Fruit fly (Drosophila melanogaster) whole organism, embryonic: Measurements from ENCODE around the gene Glut3.
A peak's percentile ranks its signal among the peaks of the same experiment; 100 is the strongest.

Experiments
- Antp ChIP-seq: fragments of 200-800 bp; sonication (Bioruptor generic); optimal IDR thresholded peaks from 3 replicates; lab custom pipeline; 2016; ENCODE audit warnings: missing biosample characterization, missing genetic modification characterization
- Bdp1 ChIP-seq: fragments of 200-800 bp; sonication (Bioruptor generic); optimal IDR thresholded peaks from 3 replicates; lab custom pipeline; 2016; ENCODE audit warnings: missing biosample characterization, missing genetic modification characterization
- CG10267 ChIP-seq: fragments of 200-800 bp; sonication (Bioruptor generic); optimal IDR thresholded peaks from 2 replicates; lab custom pipeline; 2018; ENCODE audit warnings: missing biosample characterization, mild to moderate bottlenecking, missing genetic modification characterization, moderate library complexity
- CG10321 ChIP-seq: fragments of 200-800 bp; sonication (Bioruptor generic); IDR thresholded peaks from 2 replicates; pipeline ENCODE4 v1.3.6; 2022; ENCODE audit warnings: missing biosample characterization, missing genetic modification characterization
- CG10462 ChIP-seq: fragments of 200-800 bp; sonication (Bioruptor generic); optimal IDR thresholded peaks from 2 replicates; lab custom pipeline; 2016; ENCODE audit warnings: missing biosample characterization, missing genetic modification characterization
- CG12299 ChIP-seq: fragments of 200-800 bp; sonication (Bioruptor generic); optimal IDR thresholded peaks from 2 replicates; lab custom pipeline; 2018; ENCODE audit warnings: missing biosample characterization, mild to moderate bottlenecking, missing genetic modification characterization
- CG12659 ChIP-seq: fragments of 200-800 bp; sonication (Bioruptor generic); optimal IDR thresholded peaks from 3 replicates; lab custom pipeline; 2017; ENCODE audit warnings: mild to moderate bottlenecking, missing biosample characterization, missing genetic modification reagents, missing genetic modification characterization
- CG12942 ChIP-seq: fragments of 200-800 bp; sonication (Bioruptor generic); optimal IDR thresholded peaks from 3 replicates; lab custom pipeline; 2016; ENCODE audit warnings: missing biosample characterization, missing genetic modification characterization
- CG1603 ChIP-seq: fragments of 200-800 bp; sonication (Bioruptor generic); optimal IDR thresholded peaks from 2 replicates; lab custom pipeline; 2019; ENCODE audit warnings: missing biosample characterization, mild to moderate bottlenecking, missing genetic modification characterization, moderate library complexity
- CG17802 ChIP-seq: fragments of 200-800 bp; sonication (Bioruptor generic); optimal IDR thresholded peaks from 2 replicates; lab custom pipeline; 2018; ENCODE audit warnings: missing biosample characterization, mild to moderate bottlenecking, missing genetic modification characterization, moderate library complexity
- CG18262 ChIP-seq: fragments of 200-800 bp; optimal IDR thresholded peaks from 3 replicates; lab custom pipeline; 2019; ENCODE audit warnings: missing biosample characterization, mild to moderate bottlenecking, missing genetic modification characterization, moderate library complexity
- CG2875 ChIP-seq: fragments of 200-800 bp; sonication (Bioruptor generic); optimal IDR thresholded peaks from 2 replicates; lab custom pipeline; 2017; ENCODE audit warnings: missing biosample characterization, mild to moderate bottlenecking, missing genetic modification characterization, missing genetic modification reagents
- CG31441 ChIP-seq: fragments of 200-800 bp; sonication (Bioruptor generic); IDR thresholded peaks from 2 replicates; pipeline ENCODE4 v1.3.6; 2022; ENCODE audit warnings: missing biosample characterization, missing genetic modification characterization
- CG4424 ChIP-seq: fragments of 200-800 bp; sonication (Bioruptor generic); optimal IDR thresholded peaks from 3 replicates; lab custom pipeline; 2016; ENCODE audit warnings: missing biosample characterization, missing genetic modification characterization
- CG6813 ChIP-seq: fragments of 200-800 bp; sonication (Bioruptor generic); optimal IDR thresholded peaks from 2 replicates; lab custom pipeline; 2017; ENCODE audit warnings: missing biosample characterization, missing genetic modification characterization, mild to moderate bottlenecking, moderate library complexity, missing genetic modification reagents
- CG9609 ChIP-seq: fragments of 200-800 bp; sonication (Bioruptor generic); optimal IDR thresholded peaks from 3 replicates; lab custom pipeline; 2016; ENCODE audit warnings: missing biosample characterization, missing genetic modification characterization
- CG9876 ChIP-seq: fragments of 200-800 bp; sonication (Bioruptor generic); optimal IDR thresholded peaks from 2 replicates; lab custom pipeline; 2016; ENCODE audit warnings: missing biosample characterization, missing genetic modification characterization
- D ChIP-seq, 2 experiments: fragments of 200-800 bp in 1 of 2; fragments of >200 bp in 1 of 2; sonication (Bioruptor generic) in 1 of 2; optimal IDR thresholded peaks; 2 replicates in 1 of 2; 3 replicates in 1 of 2; lab custom pipeline; 2017; ENCODE audit warnings: mild to moderate bottlenecking in 1 of 2, missing biosample characterization in 1 of 2, missing genetic modification characterization in 1 of 2, missing genetic modification reagents in 1 of 2
- Dbx ChIP-seq: fragments of 200-800 bp; sonication (Bioruptor generic); IDR thresholded peaks from 3 replicates; pipeline ENCODE4 v1.3.6; 2022; ENCODE audit warnings: missing biosample characterization, missing genetic modification characterization
- Dek ChIP-seq: fragments of 200-800 bp; sonication (Bioruptor generic); optimal IDR thresholded peaks from 3 replicates; lab custom pipeline; 2019; ENCODE audit warnings: missing biosample characterization, mild to moderate bottlenecking, missing genetic modification characterization, moderate library complexity
- Doc2 ChIP-seq: fragments of 200-800 bp; sonication (Bioruptor generic); IDR thresholded peaks from 2 replicates; pipeline ENCODE4 v1.3.6; 2022; ENCODE audit warnings: missing biosample characterization, missing genetic modification characterization
- Dp ChIP-seq: fragments of 200-800 bp; sonication (Bioruptor generic); optimal IDR thresholded peaks from 2 replicates; lab custom pipeline; 2018; ENCODE audit warnings: missing biosample characterization, mild to moderate bottlenecking, missing genetic modification characterization, moderate library complexity
- E2f2 ChIP-seq: fragments of 200-800 bp; sonication (Bioruptor generic); IDR thresholded peaks from 2 replicates; pipeline ENCODE4 v1.3.6; 2022; ENCODE audit warnings: missing biosample characterization, missing genetic modification characterization
- Gsc ChIP-seq: fragments of 200-800 bp; sonication (Bioruptor generic); IDR thresholded peaks from 2 replicates; pipeline ENCODE4 v1.3.6; 2022; ENCODE audit warnings: missing biosample characterization, missing genetic modification characterization
- H2.0 ChIP-seq: fragments of 200-800 bp; sonication (Bioruptor generic); IDR thresholded peaks from 2 replicates; pipeline ENCODE4 v1.3.6; 2022; ENCODE audit warnings: missing biosample characterization, missing genetic modification characterization
- Hr78 ChIP-seq, 2 experiments: fragments of 200-800 bp in 1 of 2; fragments of >200 bp in 1 of 2; sonication (Bioruptor generic) in 1 of 2; optimal IDR thresholded peaks; 2 replicates each; lab custom pipeline; 2017 to 2019; ENCODE audit warnings: missing biosample characterization in 2 of 2, missing genetic modification characterization in 2 of 2, mild to moderate bottlenecking in 1 of 2, moderate library complexity in 1 of 2
- Jarid2 ChIP-seq: fragments of 200-800 bp; sonication (Bioruptor generic); optimal IDR thresholded peaks from 3 replicates; lab custom pipeline; 2017; ENCODE audit warnings: mild to moderate bottlenecking, missing biosample characterization, missing genetic modification reagents, missing genetic modification characterization
- Meics ChIP-seq: fragments of 200-800 bp; sonication (Bioruptor generic); optimal IDR thresholded peaks from 2 replicates; lab custom pipeline; 2017; ENCODE audit warnings: missing biosample characterization, mild to moderate bottlenecking, missing genetic modification characterization
- NC2α ChIP-seq: fragments of 200-800 bp; sonication (Bioruptor generic); optimal IDR thresholded peaks from 2 replicates; lab custom pipeline; 2016; ENCODE audit warnings: missing biosample characterization, missing genetic modification characterization
- Nf-YB ChIP-seq: fragments of 200-800 bp; sonication (Bioruptor generic); optimal IDR thresholded peaks from 3 replicates; lab custom pipeline; 2019; ENCODE audit warnings: missing biosample characterization, mild to moderate bottlenecking, missing genetic modification characterization, moderate library complexity
- Opbp ChIP-seq: fragments of 200-800 bp; sonication (Bioruptor generic); IDR thresholded peaks from 3 replicates; pipeline ENCODE4 v1.3.6; 2022; ENCODE audit warnings: missing biosample characterization, missing genetic modification characterization; ENCODE audit not compliant: partially characterized antibody
- Stat92E ChIP-seq, 3 experiments: fragments of >200 bp in 2 of 3; fragments of 200-800 bp in 1 of 3; sonication (Bioruptor generic) in 1 of 3; optimal IDR thresholded peaks; 2 replicates each; lab custom pipeline; 2017 to 2019; ENCODE audit warnings: missing biosample characterization in 3 of 3, missing genetic modification characterization in 3 of 3, mild to moderate bottlenecking in 1 of 3, moderate library complexity in 1 of 3
- Taf1 ChIP-seq: fragments of 200-800 bp; sonication (Bioruptor generic); IDR thresholded peaks from 2 replicates; pipeline ENCODE4 v1.3.6; 2022; ENCODE audit warnings: missing biosample characterization, missing genetic modification characterization
- Trl ChIP-seq, 3 experiments: fragments of >200 bp in 2 of 3; fragments of 200-800 bp in 1 of 3; sonication (Bioruptor generic) in 1 of 3; optimal IDR thresholded peaks; 2 replicates in 1 of 3; 3 replicates in 2 of 3; lab custom pipeline; 2016 to 2017; ENCODE audit warnings: missing biosample characterization in 1 of 3, missing genetic modification characterization in 1 of 3
- ara ChIP-seq: fragments of 200-800 bp; sonication (Bioruptor generic); IDR thresholded peaks from 2 replicates; pipeline ENCODE4 v1.3.6; 2022; ENCODE audit warnings: missing biosample characterization, missing genetic modification characterization
- ase ChIP-seq: fragments of 200-800 bp; sonication (Bioruptor generic); IDR thresholded peaks from 3 replicates; pipeline ENCODE4 v1.3.6; 2022; ENCODE audit warnings: missing biosample characterization, missing genetic modification characterization
- cad ChIP-seq: fragments of >200 bp; optimal IDR thresholded peaks from 2 replicates; lab custom pipeline; 2017; ENCODE audit warnings: missing biosample characterization, missing genetic modification characterization
- esg ChIP-seq: fragments of 200-800 bp; sonication (Bioruptor generic); conservative IDR thresholded peaks from 2 replicates; pipeline ENCODE4 v1.3.6; 2022; ENCODE audit warnings: missing biosample characterization, missing genetic modification characterization
- ewg ChIP-seq: fragments of 200-800 bp; sonication (Bioruptor generic); optimal IDR thresholded peaks from 3 replicates; lab custom pipeline; 2017; ENCODE audit warnings: mild to moderate bottlenecking, missing biosample characterization, missing genetic modification reagents, missing genetic modification characterization
- fd102C ChIP-seq: fragments of 200-800 bp; sonication (Bioruptor generic); optimal IDR thresholded peaks from 2 replicates; lab custom pipeline; 2018; ENCODE audit warnings: missing biosample characterization, mild to moderate bottlenecking, missing genetic modification characterization, moderate library complexity
- grn ChIP-seq: fragments of 200-800 bp; sonication (Bioruptor generic); optimal IDR thresholded peaks from 3 replicates; lab custom pipeline; 2017; ENCODE audit warnings: missing biosample characterization, missing genetic modification characterization
- mirr ChIP-seq: fragments of 200-800 bp; sonication (Bioruptor generic); optimal IDR thresholded peaks from 3 replicates; lab custom pipeline; 2018; ENCODE audit warnings: missing biosample characterization, mild to moderate bottlenecking, missing genetic modification characterization
- org-1 ChIP-seq: fragments of 200-800 bp; sonication (Bioruptor generic); optimal IDR thresholded peaks from 2 replicates; lab custom pipeline; 2017; ENCODE audit warnings: missing biosample characterization, missing genetic modification characterization
- p53 ChIP-seq: fragments of 200-800 bp; sonication (Bioruptor generic); optimal IDR thresholded peaks from 2 replicates; lab custom pipeline; 2016; ENCODE audit warnings: missing biosample characterization, missing genetic modification characterization
- pita ChIP-seq: fragments of 200-800 bp; sonication (Bioruptor generic); optimal IDR thresholded peaks from 2 replicates; lab custom pipeline; 2017; ENCODE audit warnings: missing biosample characterization, mild to moderate bottlenecking, missing genetic modification characterization
- sens ChIP-seq: fragments of 200-800 bp; sonication (Bioruptor generic); peaks from one replicate; lab custom pipeline; 2016; ENCODE audit warnings: missing biosample characterization, missing genetic modification characterization
- sisA ChIP-seq: fragments of 200-800 bp; sonication (Bioruptor generic); IDR thresholded peaks from 2 replicates; pipeline ENCODE4 v1.3.6; 2022; ENCODE audit warnings: missing biosample characterization, missing genetic modification characterization
- sug ChIP-seq: fragments of 200-800 bp; optimal IDR thresholded peaks from 2 replicates; lab custom pipeline; 2019; ENCODE audit warnings: missing biosample characterization, mild to moderate bottlenecking, missing genetic modification characterization, moderate library complexity
- twi ChIP-seq: fragments of 200-800 bp; optimal IDR thresholded peaks from 2 replicates; lab custom pipeline; 2019; ENCODE audit warnings: missing biosample characterization, mild to moderate bottlenecking, missing genetic modification characterization, moderate library complexity
- zf30C ChIP-seq: fragments of 200-800 bp; sonication (Bioruptor generic); optimal IDR thresholded peaks from 3 replicates; lab custom pipeline; 2018; ENCODE audit warnings: missing biosample characterization, mild to moderate bottlenecking, missing genetic modification characterization

Glut3 gene

DNA sequence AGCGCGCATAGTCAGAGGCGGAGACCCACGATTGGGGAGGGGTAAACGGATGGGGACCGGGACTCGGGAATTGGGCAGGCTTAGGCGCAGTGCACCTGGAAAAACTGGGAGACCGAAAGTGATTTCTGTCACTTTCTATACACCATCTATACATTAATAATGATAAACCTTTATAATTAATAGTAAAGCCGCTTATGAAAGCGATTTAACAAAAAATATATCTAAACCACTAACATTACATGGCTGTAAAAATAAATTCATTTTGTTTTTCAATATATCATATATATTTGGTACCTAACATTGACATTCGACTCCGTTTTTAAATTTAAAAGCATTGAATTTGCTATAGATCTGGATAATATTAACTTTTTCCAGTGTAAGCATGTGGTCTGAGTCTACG lies 12.9 kb downstream of the Glut3 start (continued):
- TF ChIP-seq Gsc (GFP tag; lab: Robert Waterston, UW): no peak
- no peak for TF ChIP-seq Dek (tag; lab: Kevin White, UChicago)
- peak; percentile 36 for TF ChIP-seq CG4424 (GFP tag; lab: Kevin White, UChicago)
- TF ChIP-seq ara (GFP tag; lab: Robert Waterston, UW): peak; percentile 18; the same call in 1 of the 2 replicates
- TF ChIP-seq E2f2 (GFP tag; lab: Robert Waterston, UW): no peak
- TF ChIP-seq Antp (GFP tag; lab: Kevin White, UChicago): no peak
- no peak for TF ChIP-seq CG12942 (GFP tag; lab: Kevin White, UChicago)
- no peak for TF ChIP-seq CG12659 (GFP tag; lab: Kevin White, UChicago)
- TF ChIP-seq cad (GFP tag; lab: Kevin White, UChicago): no peak
- TF ChIP-seq CG9609 (GFP tag; lab: Kevin White, UChicago): no peak
- TF ChIP-seq CG10321 (GFP tag; lab: Robert Waterston, UW): no peak
- TF ChIP-seq esg (GFP tag; lab: Robert Waterston, UW): 0 out of 2 replicates have a peak, but pooled peaks have one; percentile 12
- no peak for TF ChIP-seq Taf1 (GFP tag; lab: Robert Waterston, UW)
- TF ChIP-seq CG10462 (GFP tag; lab: Kevin White, UChicago): no peak
- no peak for TF ChIP-seq Dp (GFP tag; lab: Kevin White, UChicago)
- peak; percentile 54 for TF ChIP-seq CG10267
- no peak for TF ChIP-seq p53 (GFP tag; lab: Kevin White, UChicago)
- no peak for TF ChIP-seq Jarid2 (GFP tag; lab: Kevin White, UChicago)
- no peak for TF ChIP-seq CG17802 (tag; lab: Kevin White, UChicago)
- no peak for TF ChIP-seq Meics (GFP tag; lab: Kevin White, UChicago)
- no peak for TF ChIP-seq Trl (optimal IDR thresholded peaks at IDR 0.05; lab: Kevin White, UChicago)
- TF ChIP-seq Trl (GFP tag; optimal IDR thresholded peaks at IDR 0.05; lab: Kevin White, UChicago): no peak
- TF ChIP-seq H2.0: no peak
- TF ChIP-seq Opbp: no peak
- peak; percentile 13 for TF ChIP-seq org-1
- no peak for TF ChIP-seq grn (GFP tag; lab: Kevin White, UChicago)
- TF ChIP-seq Hr78 (GFP tag; optimal IDR thresholded peaks at IDR 0.05; lab: Kevin White, UChicago): no peak
- no peak for TF ChIP-seq Doc2 (GFP tag; lab: Robert Waterston, UW)
- no peak for TF ChIP-seq CG9876 (GFP tag; lab: Kevin White, UChicago)
- no peak for TF ChIP-seq Bdp1 (GFP tag; lab: Kevin White, UChicago)
- no peak for TF ChIP-seq Dbx (GFP tag; lab: Robert Waterston, UW)
- TF ChIP-seq twi (tag; lab: Kevin White, UChicago): no peak
- no peak for TF ChIP-seq mirr (GFP tag; lab: Kevin White, UChicago)
- peak; percentile 23; the same call in 1 of the 3 replicates for TF ChIP-seq ase (GFP tag; lab: Robert Waterston, UW)
- TF ChIP-seq NC2α (GFP tag; lab: Kevin White, UChicago): no peak
- peak in 1 of 3 experiments; percentile 7 for TF ChIP-seq Stat92E (GFP tag; optimal IDR thresholded peaks at IDR 0.05; lab: Kevin White, UChicago)
- peak; percentile 76 for TF ChIP-seq CG31441 (GFP tag; lab: Robert Waterston, UW)
- TF ChIP-seq pita (GFP tag; lab: Kevin White, UChicago): no peak
- no peak for TF ChIP-seq CG12299 (tag; lab: Kevin White, UChicago)
- TF ChIP-seq Nf-YB: peak; percentile 16
- TF ChIP-seq CG6813 (GFP tag; lab: Kevin White, UChicago): no peak
- peak; percentile 20 for TF ChIP-seq CG2875
- peak; percentile 85 for TF ChIP-seq CG18262 (tag; lab: Kevin White, UChicago)
- no peak for TF ChIP-seq fd102C (GFP tag; lab: Kevin White, UChicago)
- TF ChIP-seq sug (tag; lab: Kevin White, UChicago): no peak
- TF ChIP-seq sisA (GFP tag; lab: Robert Waterston, UW): 0 out of 2 replicates have a peak, but pooled peaks have one; percentile 20
- TF ChIP-seq D (optimal IDR thresholded peaks at IDR 0.05; lab: Kevin White, UChicago): no peak
- TF ChIP-seq D (GFP tag; optimal IDR thresholded peaks at IDR 0.05; lab: Kevin White, UChicago): peak; percentile 26
- no peak for TF ChIP-seq ewg (GFP tag; lab: Kevin White, UChicago)
- TF ChIP-seq CG1603: no peak
- peak; percentile 42 for TF ChIP-seq zf30C
- peak; percentile 32 for TF ChIP-seq sens (GFP tag; lab: Kevin White, UChicago)
